Fruit fly (Drosophila melanogaster) Kc167 (cell line): ENCODE measurements around the gene RpS27A.

Experiments used
- Myc ChIP-seq: fragments of >200 bp; optimal IDR thresholded peaks from 2 replicates; lab custom pipeline; 2017; ENCODE audit warnings: missing external identifiers
- Sin3A ChIP-seq: fragments of >200 bp; optimal IDR thresholded peaks from 2 replicates; lab custom pipeline; 2018; ENCODE audit warnings: missing external identifiers
- h ChIP-seq: fragments of >200 bp; optimal IDR thresholded peaks from 3 replicates; lab custom pipeline; 2018; ENCODE audit warnings: missing external identifiers
- insv ChIP-seq: fragments of >200 bp; optimal IDR thresholded peaks from 3 replicates; lab custom pipeline; 2018; ENCODE audit warnings: missing external identifiers
- psq ChIP-seq: fragments of >200 bp; optimal IDR thresholded peaks from 2 replicates; lab custom pipeline; 2017; ENCODE audit warnings: missing external identifiers
- ttk ChIP-seq: sonication (Bioruptor generic); optimal IDR thresholded peaks from 2 replicates; lab custom pipeline; 2017; ENCODE audit warnings: missing external identifiers

RpS27A gene

dm6 chr2L:10408122-10408576, at the start of gene RpS27A, which contains the start of gene Ip259:
TSS of gene RpS27A (plus strand) at chr2L:10408352.
TSS of gene Ip259 (plus strand) at chr2L:10408352.
- TF ChIP-seq h (lab: Kevin White, UChicago): no peak
- no peak for TF ChIP-seq psq
- TF ChIP-seq insv: no peak
- TF ChIP-seq ttk (lab: Kevin White, UChicago): no peak
- no peak for TF ChIP-seq Sin3A (lab: Kevin White, UChicago)
- TF ChIP-seq Myc (lab: Kevin White, UChicago): no peak

- TF ChIP-seq h (lab: Kevin White, UChicago) (no peak), Myc (lab: Kevin White, UChicago) (no peak), insv (no peak), ttk (lab: Kevin White, UChicago) (no peak), Sin3A (lab: Kevin White, UChicago) (no peak), psq (no peak)
Observed at dm6 chr2L:10362408-10363067, 45.6 kb upstream of the RpS27A start, which contains the start of the genes Cand1 and pim. TSS of gene Cand1 (minus strand) at chr2L:10362707. TSS of gene pim (plus strand) at chr2L:10362989.

- TF ChIP-seq insv: no peak
- TF ChIP-seq psq: no peak
- TF ChIP-seq h (lab: Kevin White, UChicago): no peak
- TF ChIP-seq Sin3A (lab: Kevin White, UChicago): no peak
- TF ChIP-seq Myc (lab: Kevin White, UChicago): no peak
- TF ChIP-seq ttk (lab: Kevin White, UChicago): no peak
Observed at dm6 chr2L:10364229-10364628, 43.9 kb upstream of the RpS27A start, which contains the start of gene lft. TSS of gene lft (plus strand) at chr2L:10364471.

dm6 chr2L:10366525-10366924, 41.6 kb upstream of the RpS27A start, which contains the start of gene CG5056:
TSS of gene CG5056 (plus strand) at chr2L:10366692.
- TF ChIP-seq Myc (lab: Kevin White, UChicago) (no peak), insv (no peak), h (lab: Kevin White, UChicago) (no peak), Sin3A (lab: Kevin White, UChicago) (no peak), psq (no peak), ttk (lab: Kevin White, UChicago) (no peak)

dm6 chr2L:10372297-10372696, 35.9 kb upstream of the RpS27A start:
- TF ChIP-seq psq (no peak), ttk (lab: Kevin White, UChicago) (no peak), Myc (lab: Kevin White, UChicago) (no peak), h (lab: Kevin White, UChicago) (no peak), Sin3A (lab: Kevin White, UChicago) (no peak), insv (no peak)

dm6 chr2L:10373605-10374269, 34.4 kb upstream of the RpS27A start, which contains the start of gene rho-5:
TSS of gene rho-5 (minus strand) at chr2L:10373900.
- TF ChIP-seq Myc (lab: Kevin White, UChicago) (no peak), h (lab: Kevin White, UChicago) (no peak), psq (no peak), ttk (lab: Kevin White, UChicago) (no peak)

dm6 chr2L:10375464-10376236, 32.5 kb upstream of the RpS27A start, which contains the start of the genes CG33303 and dpr19:
TSS of gene CG33303 (minus strand) at chr2L:10375757.
TSS of gene dpr19 (plus strand) at chr2L:10376168.
- TF ChIP-seq insv (no peak), psq (no peak), Myc (lab: Kevin White, UChicago) (no peak), Sin3A (lab: Kevin White, UChicago) (no peak), h (lab: Kevin White, UChicago) (no peak), ttk (lab: Kevin White, UChicago) (no peak)

- TF ChIP-seq psq (no peak), Myc (lab: Kevin White, UChicago) (no peak), Sin3A (lab: Kevin White, UChicago) (no peak), insv (no peak), ttk (lab: Kevin White, UChicago) (no peak), h (lab: Kevin White, UChicago) (no peak)
Observed at dm6 chr2L:10376276-10376675, 31.9 kb upstream of the RpS27A start.

dm6 chr2L:10378631-10379030, 29.5 kb upstream of the RpS27A start:
- TF ChIP-seq insv (no peak), h (lab: Kevin White, UChicago) (no peak), Myc (lab: Kevin White, UChicago) (no peak), Sin3A (lab: Kevin White, UChicago) (no peak), ttk (lab: Kevin White, UChicago) (no peak), psq (no peak)

dm6 chr2L:10379865-10380264, 28.3 kb upstream of the RpS27A start, which contains the start of gene gny:
TSS of gene gny (plus strand) at chr2L:10380103.
- TF ChIP-seq Sin3A (lab: Kevin White, UChicago) (no peak), h (lab: Kevin White, UChicago) (no peak), insv (no peak), Myc (lab: Kevin White, UChicago) (no peak), ttk (lab: Kevin White, UChicago) (no peak), psq (no peak)

- TF ChIP-seq ttk (lab: Kevin White, UChicago) (no peak), insv (no peak), Sin3A (lab: Kevin White, UChicago) (no peak), psq (no peak), h (lab: Kevin White, UChicago) (no peak), Myc (lab: Kevin White, UChicago) (no peak)
Observed at dm6 chr2L:10381890-10382450, 26.2 kb upstream of the RpS27A start, which contains the start of gene CG5096. TSS of gene CG5096 (plus strand) at chr2L:10382263.
